Fruit fly (Drosophila melanogaster) whole organism, prepupa: Measurements from ENCODE around the gene f.

Experiments
- Blimp-1 ChIP-seq: fragments of 200-800 bp; sonication (Bioruptor generic); optimal IDR thresholded peaks from 3 replicates; lab custom pipeline; 2017; ENCODE audit warnings: missing biosample characterization, missing genetic modification characterization, mild to moderate bottlenecking, moderate library complexity, missing genetic modification reagents
- CG6276 ChIP-seq: fragments of 200-800 bp; sonication (Bioruptor generic); optimal IDR thresholded peaks from 2 replicates; lab custom pipeline; 2017; ENCODE audit warnings: missing biosample characterization, mild to moderate bottlenecking, missing genetic modification characterization
- Eip93F ChIP-seq: fragments of 200-800 bp; sonication (Bioruptor generic); optimal IDR thresholded peaks from 2 replicates; lab custom pipeline; 2016; ENCODE audit warnings: missing biosample characterization, mild to moderate bottlenecking, missing genetic modification characterization
- Gug ChIP-seq: fragments of 200-800 bp; sonication (Bioruptor generic); IDR thresholded peaks from 2 replicates; pipeline ENCODE4 v1.3.6; 2022; ENCODE audit warnings: missing biosample characterization, missing genetic modification characterization
- Sox102F ChIP-seq: fragments of 200-800 bp; sonication (Bioruptor generic); optimal IDR thresholded peaks from 2 replicates; lab custom pipeline; 2016; ENCODE audit warnings: missing biosample characterization, mild to moderate bottlenecking, missing genetic modification characterization
- acj6 ChIP-seq: fragments of 200-800 bp; sonication (Bioruptor generic); optimal IDR thresholded peaks from 3 replicates; lab custom pipeline; 2016; ENCODE audit warnings: missing biosample characterization, missing genetic modification characterization
- net ChIP-seq: fragments of 200-800 bp; sonication (Bioruptor generic); optimal IDR thresholded peaks from 3 replicates; lab custom pipeline; 2016; ENCODE audit warnings: missing biosample characterization, missing genetic modification characterization
- ss ChIP-seq, 2 experiments: fragments of 200-800 bp; sonication (Bioruptor generic); optimal IDR thresholded peaks; 2 replicates in 1 of 2; 3 replicates in 1 of 2; lab custom pipeline; 2017 to 2018; ENCODE audit warnings: mild to moderate bottlenecking in 2 of 2, missing biosample characterization in 2 of 2, missing genetic modification characterization in 2 of 2, moderate library complexity in 1 of 2

dm6 chrX:17300609-17301208, 68.0 kb downstream of the f start:
- TF ChIP-seq acj6 (peak; percentile 64), ss (GFP tag; optimal IDR thresholded peaks at IDR 0.05; lab: Kevin White, UChicago) (peak; percentile 85 to 86), Eip93F (GFP tag; lab: Kevin White, UChicago) (peak; percentile 54), Blimp-1 (GFP tag; lab: Kevin White, UChicago) (peak; percentile 81), net (GFP tag; lab: Kevin White, UChicago) (peak; percentile 77), CG6276 (peak; percentile 61), Gug (GFP tag; lab: Robert Waterston, UW) (peak; percentile 47), Sox102F (peak; percentile 56)
